Worm (Caenorhabditis elegans) whole organism, L3 larva: Measurements from ENCODE around the gene B0496.1.

Source experiments
- ceh-16 ChIP-seq: sonication (generic microtip); optimal IDR thresholded peaks from 2 replicates; lab custom pipeline; 2017; ENCODE audit warnings: missing biosample characterization, missing genetic modification characterization
- nhr-237 ChIP-seq: fragments of 150-350 bp; optimal IDR thresholded peaks from 2 replicates; lab custom pipeline; 2014; ENCODE audit warnings: missing biosample characterization, missing genetic modification characterization
- unc-62 ChIP-seq: fragments of 150-350 bp; sonication (generic microtip); optimal IDR thresholded peaks from 4 replicates; lab custom pipeline; 2014; ENCODE audit warnings: missing biosample characterization, missing genetic modification reagents, missing genetic modification characterization

ce11 chrIV:7418818-7419217, 27.3 kb upstream of the B0496.1 start, which contains the start of gene B0496.6:
- TF ChIP-seq nhr-237 (tag; lab: Kevin White, UChicago) (no peak), unc-62 (GFP tag; lab: Kevin White, UChicago) (no peak), ceh-16 (tag; lab: Kevin White, UChicago) (no peak)
